Fruit fly (Drosophila melanogaster): ENCODE measurements around the gene CG15432.

- TF ChIP-seq CTCF (optimal IDR thresholded peaks at IDR 0.05) (no peak), CG8478 (optimal IDR thresholded peaks at IDR 0.05) (no peak)
Measured at dm6 chr2L:4437487-4437886, 4.6 kb upstream of the CG15432 start, which contains the start of gene CG43056.
